Fruit fly (Drosophila melanogaster) whole organism, adult: Measurements from ENCODE around the gene Rpt5.

Experiments used
- CG1620 ChIP-seq: fragments of 200-800 bp; sonication (Bioruptor generic); optimal IDR thresholded peaks from 2 replicates; lab custom pipeline; 2016; ENCODE audit warnings: missing biosample characterization, missing genetic modification characterization
- CG5204 ChIP-seq: fragments of 200-800 bp; sonication (Bioruptor generic); optimal IDR thresholded peaks from 2 replicates; lab custom pipeline; 2016; ENCODE audit warnings: missing biosample characterization, missing genetic modification characterization
- ovo ChIP-seq: fragments of 200-800 bp; sonication (Bioruptor generic); optimal IDR thresholded peaks from 2 replicates; lab custom pipeline; 2016; ENCODE audit warnings: missing biosample characterization, missing genetic modification characterization

- TF ChIP-seq CG5204 (GFP tag; lab: Kevin White, UChicago) (no peak), ovo (GFP tag; lab: Kevin White, UChicago) (no peak), CG1620 (GFP tag; lab: Kevin White, UChicago) (no peak)
Observed at dm6 chr3R:23730472-23730801, 22.2 kb upstream of the Rpt5 start.
